Worm (Caenorhabditis elegans) whole organism, early embryonic: ENCODE results near the gene klp-4.

Experiments
- aly-1 ChIP-seq: sonication (generic microtip); optimal IDR thresholded peaks from 2 replicates; lab custom pipeline; 2016; ENCODE audit warnings: missing genetic modification characterization, missing compliant biosample characterization
- ama-1 ChIP-seq: fragments of 150-350 bp; optimal IDR thresholded peaks from 2 replicates; lab custom pipeline; 2014
- ets-7 ChIP-seq: sonication (generic microtip); optimal IDR thresholded peaks from 2 replicates; lab custom pipeline; 2016; ENCODE audit warnings: missing genotype, missing genetic modification characterization, missing compliant biosample characterization
- flt-1 ChIP-seq: fragments of 200-800 bp; sonication (Bioruptor generic); IDR thresholded peaks from 2 replicates; pipeline ENCODE4 v1.3.6; 2022; ENCODE audit warnings: missing genetic modification characterization, missing compliant biosample characterization
- hmg-4 ChIP-seq: fragments of 200-800 bp; sonication (Bioruptor generic); optimal IDR thresholded peaks from 2 replicates; lab custom pipeline; 2018; ENCODE audit warnings: mild to moderate bottlenecking, missing genetic modification characterization, missing compliant biosample characterization
- pes-1 ChIP-seq: fragments of 200-800 bp; sonication (Bioruptor generic); IDR thresholded peaks from 2 replicates; pipeline ENCODE4 v1.3.6; 2022; ENCODE audit warnings: missing genetic modification reagents, missing genetic modification characterization, missing compliant biosample characterization
- tra-4 ChIP-seq: sonication (generic microtip); optimal IDR thresholded peaks from 2 replicates; lab custom pipeline; 2017; ENCODE audit warnings: missing genetic modification characterization, missing compliant biosample characterization

DNA sequence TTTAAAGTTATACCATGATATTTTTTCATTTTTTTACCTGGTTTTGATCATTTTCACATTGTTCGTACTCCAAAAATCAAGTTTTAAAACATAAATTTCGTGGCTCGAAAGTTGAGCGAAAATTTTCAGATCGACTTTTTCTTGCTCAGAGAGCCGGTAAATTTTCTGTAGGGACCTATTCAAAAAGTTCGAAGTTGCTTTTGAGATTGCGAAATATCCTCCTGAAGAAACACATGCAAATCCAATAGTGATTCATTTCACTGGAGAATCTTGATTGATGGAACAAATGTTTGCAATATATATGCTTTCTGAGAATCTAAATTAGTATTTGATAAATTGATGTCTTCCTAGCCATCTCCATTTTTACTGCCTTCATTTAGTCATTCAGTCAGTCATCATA, 38.2 kb upstream of the klp-4 start:
- TF ChIP-seq hmg-4 (GFP tag; lab: Kevin White, UChicago): no peak
- TF ChIP-seq ama-1: no peak
- TF ChIP-seq ets-7 (tag; lab: Kevin White, UChicago): no peak
- no peak for TF ChIP-seq flt-1 (GFP tag; lab: Robert Waterston, UW)
- TF ChIP-seq aly-1 (tag; lab: Kevin White, UChicago): no peak
- TF ChIP-seq tra-4 (tag; lab: Kevin White, UChicago): no peak
- no peak for TF ChIP-seq pes-1 (GFP tag; lab: Robert Waterston, UW)
